Worm (Caenorhabditis elegans) whole organism, late embryonic: ENCODE measurements around the gene sgo-1.

ENCODE experiments used
- F13H6.1 ChIP-seq: sonication (generic microtip); optimal IDR thresholded peaks from 2 replicates; lab custom pipeline; 2016; ENCODE audit warnings: missing genetic modification characterization, missing compliant biosample characterization
- K02D7.2 ChIP-seq: sonication (generic microtip); optimal IDR thresholded peaks from 2 replicates; lab custom pipeline; 2017; ENCODE audit warnings: mild to moderate bottlenecking, missing genetic modification characterization, missing compliant biosample characterization
- T23F11.4 ChIP-seq: fragments of 200-800 bp; sonication (Bioruptor generic); optimal IDR thresholded peaks from 2 replicates; lab custom pipeline; 2018; ENCODE audit warnings: mild to moderate bottlenecking, missing genetic modification characterization, missing compliant biosample characterization
- Y22D7AL.16 ChIP-seq: sonication (generic microtip); optimal IDR thresholded peaks from 2 replicates; lab custom pipeline; 2016; ENCODE audit warnings: missing genetic modification characterization, missing compliant biosample characterization
- ama-1 ChIP-seq: fragments of 150-350 bp; optimal IDR thresholded peaks from 2 replicates; lab custom pipeline; 2014
- ceh-14 ChIP-seq: sonication (generic microtip); optimal IDR thresholded peaks from 2 replicates; lab custom pipeline; 2016; ENCODE audit warnings: missing genotype, missing genetic modification characterization, missing compliant biosample characterization
- ceh-19 ChIP-seq: fragments of 200-800 bp; sonication (Bioruptor generic); optimal IDR thresholded peaks from 2 replicates; lab custom pipeline; 2018; ENCODE audit warnings: mild to moderate bottlenecking, missing genetic modification characterization, missing compliant biosample characterization
- ceh-2 ChIP-seq: sonication (generic microtip); optimal IDR thresholded peaks from 2 replicates; lab custom pipeline; 2016; ENCODE audit warnings: missing genotype, missing genetic modification characterization, missing compliant biosample characterization
- ceh-22 ChIP-seq: sonication (generic microtip); optimal IDR thresholded peaks from 2 replicates; lab custom pipeline; 2017; ENCODE audit warnings: missing biosample characterization, missing genetic modification characterization
- ceh-31 ChIP-seq: sonication (generic microtip); optimal IDR thresholded peaks from 2 replicates; lab custom pipeline; 2016; ENCODE audit warnings: missing genetic modification characterization, missing compliant biosample characterization
- ceh-34 ChIP-seq: sonication (generic microtip); optimal IDR thresholded peaks from 2 replicates; lab custom pipeline; 2016; ENCODE audit warnings: mild to moderate bottlenecking, missing genetic modification characterization, missing compliant biosample characterization
- ceh-45 ChIP-seq: fragments of 200-800 bp; sonication (Bioruptor generic); IDR thresholded peaks from 2 replicates; pipeline ENCODE4 v1.3.6; 2022; ENCODE audit warnings: missing genetic modification reagents, missing genetic modification characterization, missing compliant biosample characterization
- ceh-48 ChIP-seq: sonication (generic microtip); optimal IDR thresholded peaks from 2 replicates; lab custom pipeline; 2016; ENCODE audit warnings: missing genetic modification characterization, inconsistent platforms, missing compliant biosample characterization
- ceh-6 ChIP-seq: fragments of 200-800 bp; sonication (Bioruptor generic); optimal IDR thresholded peaks from 2 replicates; lab custom pipeline; 2018; ENCODE audit warnings: mild to moderate bottlenecking, missing genetic modification characterization, missing compliant biosample characterization
- elt-2 ChIP-seq: sonication (generic microtip); optimal IDR thresholded peaks from 2 replicates; lab custom pipeline; 2016; ENCODE audit warnings: missing genetic modification reagents, missing genetic modification characterization, missing compliant biosample characterization
- ets-4 ChIP-seq: sonication (generic microtip); optimal IDR thresholded peaks from 2 replicates; lab custom pipeline; 2016; ENCODE audit warnings: missing genetic modification characterization, missing compliant biosample characterization
- eyg-1 ChIP-seq: sonication (generic microtip); optimal IDR thresholded peaks from 2 replicates; lab custom pipeline; 2016; ENCODE audit warnings: missing genotype, missing genetic modification characterization, missing compliant biosample characterization
- hlh-13 ChIP-seq: fragments of 200-800 bp; sonication (Bioruptor generic); optimal IDR thresholded peaks from 2 replicates; lab custom pipeline; 2018; ENCODE audit warnings: mild to moderate bottlenecking, missing genetic modification characterization, missing compliant biosample characterization
- hlh-30 ChIP-seq: sonication (generic microtip); optimal IDR thresholded peaks from 2 replicates; lab custom pipeline; 2017; ENCODE audit warnings: antibody characterized with exemption, missing genetic modification characterization, missing compliant biosample characterization; ENCODE audit not compliant: insufficient read depth
- hlh-6 ChIP-seq: sonication (generic microtip); optimal IDR thresholded peaks from 2 replicates; lab custom pipeline; 2016; ENCODE audit warnings: missing genotype, missing genetic modification characterization, missing compliant biosample characterization
- hlh-8 ChIP-seq: sonication (generic microtip); optimal IDR thresholded peaks from 2 replicates; lab custom pipeline; 2016; ENCODE audit warnings: missing genotype, missing genetic modification characterization, missing compliant biosample characterization
- lin-11 ChIP-seq: fragments of 200-800 bp; sonication (Bioruptor generic); optimal IDR thresholded peaks from 2 replicates; lab custom pipeline; 2018; ENCODE audit warnings: mild to moderate bottlenecking, missing genetic modification characterization, missing compliant biosample characterization
- mec-3 ChIP-seq: sonication (generic microtip); optimal IDR thresholded peaks from 2 replicates; lab custom pipeline; 2016; ENCODE audit warnings: borderline replicate concordance, missing genetic modification characterization, missing compliant biosample characterization
- nhr-11 ChIP-seq: fragments of 150-350 bp; optimal IDR thresholded peaks from 2 replicates; lab custom pipeline; 2014; ENCODE audit warnings: missing biosample characterization, missing genetic modification characterization
- nhr-232 ChIP-seq: sonication (generic microtip); optimal IDR thresholded peaks from 2 replicates; lab custom pipeline; 2016; ENCODE audit warnings: missing genetic modification characterization, missing compliant biosample characterization
- npax-4 ChIP-seq: sonication (generic microtip); optimal IDR thresholded peaks from 2 replicates; lab custom pipeline; 2016; ENCODE audit warnings: missing genetic modification characterization, missing compliant biosample characterization
- pag-3 ChIP-seq: sonication (generic microtip); optimal IDR thresholded peaks from 2 replicates; lab custom pipeline; 2016; ENCODE audit warnings: missing compliant biosample characterization, missing genetic modification characterization, borderline replicate concordance
- pat-9 ChIP-seq: fragments of 200-800 bp; sonication (Bioruptor generic); optimal IDR thresholded peaks from 2 replicates; lab custom pipeline; 2018; ENCODE audit warnings: mild to moderate bottlenecking, missing genetic modification characterization, moderate library complexity, missing compliant biosample characterization
- pha-2 ChIP-seq: sonication (generic microtip); optimal IDR thresholded peaks from 2 replicates; lab custom pipeline; 2017; ENCODE audit warnings: mild to moderate bottlenecking, missing genetic modification characterization, missing compliant biosample characterization
- pqm-1 ChIP-seq: sonication (generic microtip); optimal IDR thresholded peaks from 2 replicates; lab custom pipeline; 2016; ENCODE audit warnings: missing genetic modification characterization, missing compliant biosample characterization
- pros-1 ChIP-seq: fragments of 150-350 bp; optimal IDR thresholded peaks from 2 replicates; lab custom pipeline; 2014; ENCODE audit warnings: missing biosample characterization, missing genetic modification reagents, missing genetic modification characterization
- ref-2 ChIP-seq: sonication (generic microtip); optimal IDR thresholded peaks from 2 replicates; lab custom pipeline; 2016; ENCODE audit warnings: missing genetic modification characterization, missing compliant biosample characterization
- rnt-1 ChIP-seq: sonication (generic microtip); optimal IDR thresholded peaks from 2 replicates; lab custom pipeline; 2016; ENCODE audit warnings: missing genetic modification characterization, missing compliant biosample characterization
- sox-2 ChIP-seq: fragments of 200-800 bp; sonication (Bioruptor generic); IDR thresholded peaks from 2 replicates; pipeline ENCODE4 v1.3.6; 2022; ENCODE audit warnings: missing genetic modification reagents, missing genetic modification characterization, missing compliant biosample characterization
- syd-9 ChIP-seq: sonication (generic microtip); optimal IDR thresholded peaks from 2 replicates; lab custom pipeline; 2016; ENCODE audit warnings: mild to moderate bottlenecking, missing genetic modification characterization, moderate library complexity, missing compliant biosample characterization
- tbx-2 ChIP-seq: sonication (generic microtip); optimal IDR thresholded peaks from 2 replicates; lab custom pipeline; 2016; ENCODE audit warnings: missing genetic modification characterization, missing compliant biosample characterization
- tbx-7 ChIP-seq: sonication (generic microtip); optimal IDR thresholded peaks from 2 replicates; lab custom pipeline; 2016; ENCODE audit warnings: missing genotype, missing genetic modification characterization, missing compliant biosample characterization
- ttx-3 ChIP-seq: sonication (generic microtip); optimal IDR thresholded peaks from 2 replicates; lab custom pipeline; 2016; ENCODE audit warnings: missing genetic modification reagents, missing genetic modification characterization, missing compliant biosample characterization
- unc-3 ChIP-seq, 2 experiments: fragments of 200-800 bp in 1 of 2; sonication (Bioruptor generic) in 1 of 2; sonication (generic microtip) in 1 of 2; conservative IDR thresholded peaks in 1 of 2; optimal IDR thresholded peaks in 1 of 2; 2 replicates each; pipeline versions ENCODE4 v1.3.6 to Lab custom; 2016 to 2022; ENCODE audit warnings: missing compliant biosample characterization in 2 of 2, missing genetic modification characterization in 2 of 2, missing genetic modification reagents in 1 of 2
- unc-42 ChIP-seq: sonication (generic microtip); optimal IDR thresholded peaks from 2 replicates; lab custom pipeline; 2016; ENCODE audit warnings: missing genotype, missing genetic modification characterization, missing compliant biosample characterization
- zip-5 ChIP-seq: sonication (generic microtip); optimal IDR thresholded peaks from 2 replicates; lab custom pipeline; 2016; ENCODE audit warnings: missing genetic modification characterization, missing compliant biosample characterization
- ztf-16 ChIP-seq: sonication (generic microtip); optimal IDR thresholded peaks from 2 replicates; lab custom pipeline; 2017; ENCODE audit warnings: missing genetic modification characterization, missing compliant biosample characterization

Gene sgo-1

ce11 chrIV:7845585-7845984, 49.3 kb upstream of the sgo-1 start (continued):
- peak; percentile 67 for TF ChIP-seq hlh-6 (tag; lab: Kevin White, UChicago)
- TF ChIP-seq ceh-31, result peak; percentile 85
- TF ChIP-seq nhr-11 (tag; lab: Kevin White, UChicago), result no peak
- TF ChIP-seq ceh-2 (tag; lab: Kevin White, UChicago), result peak; percentile 61
- TF ChIP-seq ceh-6, result peak; percentile 55
- peak; percentile 32 for TF ChIP-seq T23F11.4 (GFP tag; lab: Kevin White, UChicago)
- TF ChIP-seq ceh-34, result peak; percentile 77
- TF ChIP-seq unc-42, result peak; percentile 33
- TF ChIP-seq ref-2 (tag; lab: Kevin White, UChicago), result peak; percentile 87
- no peak for TF ChIP-seq hlh-8 (tag; lab: Kevin White, UChicago)
- no peak for TF ChIP-seq ztf-16 (tag; lab: Kevin White, UChicago)
- no peak for TF ChIP-seq hlh-13
- peak; percentile 44 for TF ChIP-seq ceh-14 (tag; lab: Kevin White, UChicago)
- TF ChIP-seq ttx-3, result no peak
- peak; percentile 42 for TF ChIP-seq elt-2 (tag; lab: Kevin White, UChicago)
- no peak for TF ChIP-seq mec-3 (tag; lab: Kevin White, UChicago)
- TF ChIP-seq eyg-1, result no peak
- peak; percentile 74 for TF ChIP-seq rnt-1
- TF ChIP-seq lin-11 (tag; lab: Kevin White, UChicago), result no peak
- peak; percentile 2 for TF ChIP-seq ets-4 (tag; lab: Kevin White, UChicago)
- TF ChIP-seq sox-2, result no peak; the same call in 1 of the 2 replicates
- no peak for TF ChIP-seq npax-4 (tag; lab: Kevin White, UChicago)
- no peak for TF ChIP-seq unc-3 (GFP tag; conservative IDR thresholded peaks at IDR 0.05; lab: Robert Waterston, UW)
- TF ChIP-seq unc-3 (tag; optimal IDR thresholded peaks at IDR 0.05; lab: Kevin White, UChicago), result no peak
- TF ChIP-seq K02D7.2 (tag; lab: Kevin White, UChicago), result no peak
- peak; percentile 64 for TF ChIP-seq ceh-22 (tag; lab: Kevin White, UChicago)
- TF ChIP-seq nhr-232 (tag; lab: Kevin White, UChicago), result no peak
- peak; percentile 81 for TF ChIP-seq tbx-2

- TF ChIP-seq elt-2 (tag; lab: Kevin White, UChicago) (peak; percentile 8), hlh-30 (tag; lab: Kevin White, UChicago) (peak; percentile 17), syd-9 (tag; lab: Kevin White, UChicago) (no peak), lin-11 (tag; lab: Kevin White, UChicago) (no peak), nhr-11 (tag; lab: Kevin White, UChicago) (no peak)
These were observed 48.2 kb upstream of the sgo-1 start for ce11 chrIV:7844333-7844973.

- TF ChIP-seq ama-1 (no peak), pqm-1 (tag; lab: Kevin White, UChicago) (no peak), zip-5 (tag; lab: Kevin White, UChicago) (no peak), elt-2 (tag; lab: Kevin White, UChicago) (peak; percentile 42), tbx-2 (no peak), tbx-7 (tag; lab: Kevin White, UChicago) (no peak), ceh-34 (no peak)
These were observed 44.9 kb upstream of the sgo-1 start for ce11 chrIV:7841218-7841617.

ce11 chrIV:7839923-7840322, 43.6 kb upstream of the sgo-1 start:
- TF ChIP-seq ceh-19 (GFP tag; lab: Kevin White, UChicago) (no peak), ceh-31 (peak; percentile 33), ceh-14 (tag; lab: Kevin White, UChicago) (peak; percentile 65)

ce11 chrIV:7838426-7838825, 42.1 kb upstream of the sgo-1 start, which contains the start of gene C06A6.7:
Gene C06A6.7, minus strand, starts transcription at chrIV:7838526.
- TF ChIP-seq pros-1 (no peak), pha-2 (no peak), ceh-45 (GFP tag; lab: Robert Waterston, UW) (no peak), ceh-6 (no peak), Y22D7AL.16 (tag; lab: Kevin White, UChicago) (no peak), pag-3 (no peak), ceh-48 (no peak), nhr-232 (tag; lab: Kevin White, UChicago) (no peak), lin-11 (tag; lab: Kevin White, UChicago) (no peak), nhr-11 (tag; lab: Kevin White, UChicago) (no peak), pat-9 (tag; lab: Kevin White, UChicago) (no peak), F13H6.1 (tag; lab: Kevin White, UChicago) (no peak)
